Fruit fly (Drosophila melanogaster) whole organism, prepupa: Measurements from ENCODE around the gene CG33912.

ENCODE experiments used
- Blimp-1 ChIP-seq: fragments of 200-800 bp; sonication (Bioruptor generic); optimal IDR thresholded peaks from 3 replicates; lab custom pipeline; 2017; ENCODE audit warnings: missing biosample characterization, missing genetic modification characterization, mild to moderate bottlenecking, moderate library complexity, missing genetic modification reagents
- CG10669 ChIP-seq: fragments of 200-800 bp; sonication (Bioruptor generic); optimal IDR thresholded peaks from 3 replicates; lab custom pipeline; 2018; ENCODE audit warnings: missing biosample characterization, mild to moderate bottlenecking, missing genetic modification characterization, moderate library complexity
- CG11294 ChIP-seq: fragments of 200-800 bp; sonication (Bioruptor generic); IDR thresholded peaks from 2 replicates; pipeline ENCODE4 v1.3.6; 2022; ENCODE audit warnings: missing biosample characterization, missing genetic modification characterization
- CG11762 ChIP-seq: fragments of 200-800 bp; sonication (Bioruptor generic); optimal IDR thresholded peaks from 3 replicates; lab custom pipeline; 2016; ENCODE audit warnings: missing biosample characterization, missing genetic modification characterization; ENCODE audit not compliant: insufficient read depth
- CG11902 ChIP-seq: fragments of 200-800 bp; sonication (Bioruptor generic); optimal IDR thresholded peaks from 3 replicates; lab custom pipeline; 2016; ENCODE audit warnings: missing biosample characterization, missing genetic modification characterization
- CG31627 ChIP-seq: fragments of 200-800 bp; sonication (Bioruptor generic); optimal IDR thresholded peaks from 3 replicates; lab custom pipeline; 2016; ENCODE audit warnings: missing biosample characterization, missing genetic modification characterization
- CG32006 ChIP-seq: fragments of 200-800 bp; sonication (Bioruptor generic); optimal IDR thresholded peaks from 3 replicates; lab custom pipeline; 2017; ENCODE audit warnings: missing biosample characterization, mild to moderate bottlenecking, missing genetic modification characterization
- CG3919 ChIP-seq: fragments of 200-800 bp; sonication (Bioruptor generic); optimal IDR thresholded peaks from 3 replicates; lab custom pipeline; 2016; ENCODE audit warnings: missing biosample characterization, missing genetic modification characterization
- CG6163 ChIP-seq: fragments of 200-800 bp; sonication (Bioruptor generic); IDR thresholded peaks from 3 replicates; pipeline ENCODE4 v1.3.6; 2022; ENCODE audit warnings: missing biosample characterization, missing genetic modification characterization
- CG6792 ChIP-seq: fragments of 200-800 bp; sonication (Bioruptor generic); optimal IDR thresholded peaks from 3 replicates; lab custom pipeline; 2016; ENCODE audit warnings: missing biosample characterization, missing genetic modification characterization
- CG6808 ChIP-seq: fragments of 200-800 bp; sonication (Bioruptor generic); optimal IDR thresholded peaks from 3 replicates; lab custom pipeline; 2017; ENCODE audit warnings: missing biosample characterization, missing genetic modification characterization, mild to moderate bottlenecking, moderate library complexity, missing genetic modification reagents
- CG8632 ChIP-seq: fragments of 200-800 bp; sonication (Bioruptor generic); optimal IDR thresholded peaks from 3 replicates; lab custom pipeline; 2016; ENCODE audit warnings: missing biosample characterization, missing genetic modification characterization
- CG9139 ChIP-seq: fragments of 200-800 bp; sonication (Bioruptor generic); optimal IDR thresholded peaks from 3 replicates; lab custom pipeline; 2017; ENCODE audit warnings: missing biosample characterization, mild to moderate bottlenecking, missing genetic modification characterization
- Eip78C ChIP-seq: fragments of 200-800 bp; sonication (Bioruptor generic); peaks from one replicate; lab custom pipeline; 2016; ENCODE audit warnings: missing biosample characterization, missing genetic modification characterization
- Eip93F ChIP-seq: fragments of 200-800 bp; sonication (Bioruptor generic); optimal IDR thresholded peaks from 2 replicates; lab custom pipeline; 2016; ENCODE audit warnings: missing biosample characterization, mild to moderate bottlenecking, missing genetic modification characterization
- Ets21C ChIP-seq: fragments of 200-800 bp; sonication (Bioruptor generic); optimal IDR thresholded peaks from 3 replicates; lab custom pipeline; 2016; ENCODE audit warnings: missing biosample characterization, missing genetic modification characterization
- Gug ChIP-seq: fragments of 200-800 bp; sonication (Bioruptor generic); IDR thresholded peaks from 2 replicates; pipeline ENCODE4 v1.3.6; 2022; ENCODE audit warnings: missing biosample characterization, missing genetic modification characterization
- Hr38 ChIP-seq: sonication (Bioruptor generic); optimal IDR thresholded peaks from 2 replicates; lab custom pipeline; 2016; ENCODE audit warnings: missing biosample characterization, missing genetic modification characterization
- Hr4 ChIP-seq: fragments of 200-800 bp; sonication (Bioruptor generic); optimal IDR thresholded peaks from 3 replicates; lab custom pipeline; 2016; ENCODE audit warnings: missing biosample characterization, missing genetic modification characterization
- Lpt ChIP-seq: fragments of 200-800 bp; sonication (Bioruptor generic); optimal IDR thresholded peaks from 3 replicates; lab custom pipeline; 2016; ENCODE audit warnings: missing biosample characterization, missing genetic modification characterization
- Met ChIP-seq: fragments of 200-800 bp; sonication (Bioruptor generic); optimal IDR thresholded peaks from 3 replicates; lab custom pipeline; 2016; ENCODE audit warnings: missing biosample characterization, missing genetic modification characterization
- OdsH ChIP-seq: fragments of 200-800 bp; sonication (Bioruptor generic); optimal IDR thresholded peaks from 3 replicates; lab custom pipeline; 2016; ENCODE audit warnings: missing biosample characterization, missing genetic modification characterization
- Sox102F ChIP-seq: fragments of 200-800 bp; sonication (Bioruptor generic); optimal IDR thresholded peaks from 2 replicates; lab custom pipeline; 2016; ENCODE audit warnings: missing biosample characterization, mild to moderate bottlenecking, missing genetic modification characterization
- Sox14 ChIP-seq: fragments of 200-800 bp; sonication (Bioruptor generic); optimal IDR thresholded peaks from 3 replicates; lab custom pipeline; 2016; ENCODE audit warnings: missing biosample characterization, missing genetic modification characterization
- cyc ChIP-seq: fragments of 200-800 bp; sonication (Bioruptor generic); optimal IDR thresholded peaks from 3 replicates; lab custom pipeline; 2016; ENCODE audit warnings: missing biosample characterization, missing genetic modification characterization
- dac ChIP-seq: fragments of 200-800 bp; sonication (Bioruptor generic); optimal IDR thresholded peaks from 2 replicates; lab custom pipeline; 2017; ENCODE audit warnings: missing biosample characterization, mild to moderate bottlenecking, missing genetic modification characterization
- esn ChIP-seq: fragments of 200-800 bp; sonication (Bioruptor generic); optimal IDR thresholded peaks from 2 replicates; lab custom pipeline; 2016; ENCODE audit warnings: missing biosample characterization, mild to moderate bottlenecking, missing genetic modification characterization, moderate library complexity
- fd59A ChIP-seq: fragments of 200-800 bp; sonication (Bioruptor generic); optimal IDR thresholded peaks from 2 replicates; lab custom pipeline; 2017; ENCODE audit warnings: missing biosample characterization, mild to moderate bottlenecking, missing genetic modification characterization, missing genetic modification reagents
- fkh ChIP-seq: fragments of 200-800 bp; sonication (Bioruptor generic); optimal IDR thresholded peaks from 3 replicates; lab custom pipeline; 2017; ENCODE audit warnings: missing biosample characterization, mild to moderate bottlenecking, missing genetic modification characterization, moderate library complexity
- lz ChIP-seq: fragments of 200-800 bp; sonication (Bioruptor generic); optimal IDR thresholded peaks from 3 replicates; lab custom pipeline; 2016; ENCODE audit warnings: missing biosample characterization, missing genetic modification characterization
- pdm3 ChIP-seq: fragments of 200-800 bp; sonication (Bioruptor generic); optimal IDR thresholded peaks from 3 replicates; lab custom pipeline; 2016; ENCODE audit warnings: missing biosample characterization, missing genetic modification characterization
- salr ChIP-seq, 2 experiments: fragments of 200-800 bp; sonication (Bioruptor generic); optimal IDR thresholded peaks; 3 replicates each; lab custom pipeline; 2016 to 2018; ENCODE audit warnings: missing biosample characterization in 2 of 2, missing genetic modification characterization in 2 of 2, mild to moderate bottlenecking in 1 of 2
- spab ChIP-seq: fragments of 200-800 bp; sonication (Bioruptor generic); optimal IDR thresholded peaks from 2 replicates; lab custom pipeline; 2017; ENCODE audit warnings: missing biosample characterization, mild to moderate bottlenecking, missing genetic modification characterization, missing genetic modification reagents
- ss ChIP-seq, 2 experiments: fragments of 200-800 bp; sonication (Bioruptor generic); optimal IDR thresholded peaks; 2 replicates in 1 of 2; 3 replicates in 1 of 2; lab custom pipeline; 2017 to 2018; ENCODE audit warnings: mild to moderate bottlenecking in 2 of 2, missing biosample characterization in 2 of 2, missing genetic modification characterization in 2 of 2, moderate library complexity in 1 of 2
- svp ChIP-seq: fragments of 200-800 bp; sonication (Bioruptor generic); peaks from one replicate; lab custom pipeline; 2016; ENCODE audit warnings: missing biosample characterization, missing genetic modification characterization
- vri ChIP-seq: fragments of 200-800 bp; sonication (Bioruptor generic); optimal IDR thresholded peaks from 3 replicates; lab custom pipeline; 2016; ENCODE audit warnings: missing biosample characterization, mild to moderate bottlenecking, missing genetic modification characterization

CG33912 gene

DNA sequence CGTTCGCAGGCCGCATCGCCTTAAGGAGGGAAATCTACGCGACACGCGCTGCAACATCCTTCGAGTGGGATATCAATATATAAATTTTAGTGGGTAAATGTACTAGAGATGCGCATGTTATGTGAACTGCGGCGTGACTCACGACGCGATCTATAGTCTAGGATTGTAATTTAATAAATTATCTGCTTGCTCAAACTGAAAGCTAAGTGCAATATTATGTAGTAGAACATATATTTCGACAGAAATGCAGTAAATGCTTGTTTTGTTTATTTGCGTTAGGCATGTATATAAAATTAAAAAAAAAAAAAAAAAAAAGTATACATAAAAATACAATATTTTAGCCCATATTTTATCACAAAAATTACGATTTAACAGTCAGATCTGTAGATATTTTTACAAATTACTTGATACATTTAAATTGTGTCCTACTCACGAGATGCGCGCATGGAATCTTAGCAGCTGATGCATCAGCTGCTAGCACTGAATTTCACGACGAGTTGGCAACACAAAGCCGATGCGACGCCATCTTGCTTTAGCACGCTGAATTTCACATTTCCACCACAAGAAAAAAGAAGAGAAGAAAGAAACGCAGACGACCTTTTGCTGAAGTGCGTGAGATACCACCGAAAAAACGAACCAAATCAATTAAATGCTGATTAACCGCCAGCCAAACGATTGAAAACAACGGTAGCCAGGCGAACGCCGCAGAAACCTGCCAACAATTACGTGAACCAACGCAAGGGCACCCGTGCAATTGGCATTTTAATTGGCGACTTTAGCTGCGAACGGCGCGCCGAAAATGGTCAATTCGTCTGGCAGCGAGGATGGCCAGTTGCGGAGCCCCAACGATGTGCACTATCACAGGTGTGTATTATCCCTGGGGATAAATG, 15.8 kb upstream of the CG33912 start, which contains the start of the genes CG4042 and Pitslre (continued):
- TF ChIP-seq CG11902: peak; percentile 24
- TF ChIP-seq Lpt (GFP tag; lab: Kevin White, UChicago): peak; percentile 1
- TF ChIP-seq cyc: peak; percentile 29
- peak; percentile 30 for TF ChIP-seq lz (GFP tag; lab: Kevin White, UChicago)
- TF ChIP-seq CG32006 (GFP tag; lab: Kevin White, UChicago): peak; percentile 29
- TF ChIP-seq Eip78C: peak; percentile 76
- TF ChIP-seq CG6808 (GFP tag; lab: Kevin White, UChicago): no peak
- TF ChIP-seq CG11294: no peak
- TF ChIP-seq svp: no peak
- TF ChIP-seq Hr4 (GFP tag; lab: Kevin White, UChicago): peak; percentile 57
- peak; percentile 41 for TF ChIP-seq pdm3 (GFP tag; lab: Kevin White, UChicago)
- TF ChIP-seq CG9139 (GFP tag; lab: Kevin White, UChicago): no peak
- no peak for TF ChIP-seq fd59A (GFP tag; lab: Kevin White, UChicago)
- TF ChIP-seq Hr38 (GFP tag; lab: Kevin White, UChicago): no peak
- TF ChIP-seq vri (GFP tag; lab: Kevin White, UChicago): no peak
- TF ChIP-seq Met (GFP tag; lab: Kevin White, UChicago): peak; percentile 40
- peak; percentile 54 for TF ChIP-seq Sox102F (GFP tag; lab: Kevin White, UChicago)
- TF ChIP-seq esn (GFP tag; lab: Kevin White, UChicago): peak; percentile 58
- TF ChIP-seq CG10669 (GFP tag; lab: Kevin White, UChicago): no peak
- peak in 1 of 2 experiments; percentile 64 for TF ChIP-seq salr (GFP tag; optimal IDR thresholded peaks at IDR 0.05; lab: Kevin White, UChicago)
- TF ChIP-seq Sox14 (GFP tag; lab: Kevin White, UChicago): peak; percentile 13
- TF ChIP-seq Gug (GFP tag; lab: Robert Waterston, UW): 0 out of 2 replicates have a peak, but pooled peaks have one; percentile 17
- TF ChIP-seq dac (GFP tag; lab: Kevin White, UChicago): no peak
- TF ChIP-seq CG11762: peak; percentile 49
- TF ChIP-seq OdsH (GFP tag; lab: Kevin White, UChicago): peak; percentile 60
- TF ChIP-seq Eip93F (GFP tag; lab: Kevin White, UChicago): no peak

DNA sequence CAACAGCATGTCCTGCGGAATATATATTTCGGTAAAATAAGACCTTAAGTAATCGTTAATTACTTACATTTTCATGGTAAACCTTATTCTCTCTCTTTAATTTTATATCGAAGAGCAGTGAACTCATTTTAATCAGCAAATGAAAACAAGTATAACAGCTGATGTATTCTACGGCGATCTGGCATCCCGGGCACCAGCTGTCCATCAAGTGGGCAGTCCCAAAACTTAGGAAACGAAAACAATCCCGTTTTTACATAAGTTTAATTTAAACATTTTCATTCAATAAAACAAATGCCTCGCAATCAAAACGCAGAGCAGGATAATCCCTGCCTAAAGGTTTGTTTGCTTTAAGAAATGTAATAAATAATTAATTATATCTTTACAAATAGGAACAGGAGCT, 13.9 kb upstream of the CG33912 start, which contains the start of the genes CG4074 and CG4186:
CG4074 (minus strand) TSS at position 151 of the 400 bp plus-strand sequence.
CG4186 (plus strand) TSS at position 237 of the 400 bp plus-strand sequence.
- TF ChIP-seq Blimp-1 (GFP tag; lab: Kevin White, UChicago): no peak
- peak; percentile 45 for TF ChIP-seq fkh (GFP tag; lab: Kevin White, UChicago)
- TF ChIP-seq Eip78C: peak; percentile 51
- no peak for TF ChIP-seq CG10669 (GFP tag; lab: Kevin White, UChicago)
- peak; percentile 27 for TF ChIP-seq vri (GFP tag; lab: Kevin White, UChicago)
- no peak for TF ChIP-seq CG3919 (GFP tag; lab: Kevin White, UChicago)
- no peak for TF ChIP-seq CG6163
- TF ChIP-seq svp: no peak
- TF ChIP-seq OdsH (GFP tag; lab: Kevin White, UChicago): no peak
- no peak for TF ChIP-seq CG11902
- no peak for TF ChIP-seq spab

DNA sequence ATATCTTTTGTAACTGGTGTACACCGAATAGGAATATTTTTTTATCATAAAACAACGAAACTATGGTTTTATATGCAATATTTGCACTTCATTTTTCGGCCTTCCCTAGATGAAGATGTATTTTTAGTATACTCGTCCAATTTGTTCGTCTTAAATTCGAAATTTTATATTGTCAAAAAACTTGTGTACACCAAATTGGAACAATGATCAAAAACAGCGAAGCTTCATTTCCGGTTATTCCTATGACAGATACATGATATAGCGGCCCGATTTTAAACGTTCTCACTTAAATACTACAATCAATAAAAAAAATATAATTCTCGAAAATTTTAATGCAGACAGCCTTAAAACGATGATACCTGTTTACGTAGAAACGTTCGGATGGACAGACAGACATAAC, 11.7 kb upstream of the CG33912 start:
- TF ChIP-seq CG31627 (GFP tag; lab: Kevin White, UChicago) (no peak), Sox14 (GFP tag; lab: Kevin White, UChicago) (no peak), Ets21C (GFP tag; lab: Kevin White, UChicago) (no peak), cyc (no peak), CG11902 (no peak), CG32006 (GFP tag; lab: Kevin White, UChicago) (no peak), CG6808 (GFP tag; lab: Kevin White, UChicago) (no peak), svp (no peak), Lpt (GFP tag; lab: Kevin White, UChicago) (no peak), CG3919 (GFP tag; lab: Kevin White, UChicago) (no peak), Sox102F (GFP tag; lab: Kevin White, UChicago) (no peak), CG6792 (GFP tag; lab: Kevin White, UChicago) (no peak), CG8632 (GFP tag; lab: Kevin White, UChicago) (no peak), ss (GFP tag; optimal IDR thresholded peaks at IDR 0.05; lab: Kevin White, UChicago) (no peak)
